Worm (Caenorhabditis elegans): ENCODE data around the gene W09C2.8.
A peak's percentile ranks its signal among the peaks of the same experiment; 100 is the strongest.

The W09C2.8 gene

DNA sequence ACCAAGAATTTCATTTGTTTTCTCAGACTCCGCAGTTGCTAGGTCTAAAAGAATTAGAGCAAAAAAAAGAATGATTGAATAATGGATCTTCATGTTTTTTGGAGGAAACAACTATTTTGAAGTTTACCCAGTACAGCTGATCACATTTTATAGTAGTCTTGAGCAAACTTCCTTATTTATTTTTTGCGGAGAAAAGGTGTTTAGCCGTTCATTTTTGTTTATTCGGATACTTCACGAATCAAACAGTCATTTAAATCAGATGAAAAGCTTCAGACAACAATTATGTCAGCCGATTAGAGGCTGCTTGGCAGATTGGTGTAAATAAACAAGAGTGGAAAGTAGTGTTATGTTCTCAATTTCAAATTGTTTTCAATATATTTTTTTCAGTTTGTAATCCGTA, at the start of gene W09C2.8:
W09C2.8 (minus strand) TSS at position 101 of the 400 bp plus-strand sequence.
- TF ChIP-seq ceh-24 (tag; optimal IDR thresholded peaks at IDR 0.05), result no peak
- no peak for TF ChIP-seq che-1 (tag; optimal IDR thresholded peaks at IDR 0.05)
- no peak for TF ChIP-seq fkh-10 (GFP tag; optimal IDR thresholded peaks at IDR 0.05)

DNA sequence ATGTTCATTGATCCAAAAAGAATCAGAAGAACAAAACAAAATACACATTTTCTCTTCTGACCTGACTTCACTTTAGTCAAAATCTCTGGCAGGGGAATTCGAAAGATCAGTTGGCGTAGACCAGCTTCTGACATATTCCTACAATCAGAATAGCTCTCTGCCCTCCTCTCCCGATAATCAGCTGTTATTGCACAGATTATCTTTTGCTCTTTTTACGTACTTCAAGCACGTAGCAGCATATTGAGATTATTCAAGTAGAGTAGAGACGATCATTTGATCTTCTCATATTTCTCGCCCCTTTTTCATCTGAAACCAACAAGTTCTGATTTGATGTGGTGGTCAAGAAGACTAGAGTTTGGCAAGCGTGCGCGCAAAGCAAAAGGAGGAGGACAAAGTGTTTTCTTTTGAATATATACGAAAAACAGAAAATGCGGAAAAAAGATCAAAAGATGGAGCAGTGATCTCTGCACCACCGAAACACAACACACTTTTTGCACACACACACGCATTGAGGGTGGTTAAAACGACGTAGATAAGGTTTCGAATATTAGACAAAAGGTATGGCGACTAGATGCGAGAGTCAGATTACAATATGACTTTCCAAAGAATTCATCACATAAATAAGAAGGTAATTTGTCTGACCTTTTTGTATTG, 49.6 kb upstream of the W09C2.8 start:
- TF ChIP-seq ceh-19 (GFP tag; optimal IDR thresholded peaks at IDR 0.05) (no peak), C08G9.2 (tag; optimal IDR thresholded peaks at IDR 0.05) (no peak), gmeb-2 (tag; optimal IDR thresholded peaks at IDR 0.05) (no peak), ttx-3 (tag; optimal IDR thresholded peaks at IDR 0.05) (no peak), elt-4 (tag; optimal IDR thresholded peaks at IDR 0.05) (no peak), odd-2 (tag; optimal IDR thresholded peaks at IDR 0.05) (no peak), ref-2 (tag; optimal IDR thresholded peaks at IDR 0.05) (no peak), ztf-16 (tag; optimal IDR thresholded peaks at IDR 0.05) (no peak), dmd-4 (tag; optimal IDR thresholded peaks at IDR 0.05; ENCODE audit: borderline replicate concordance) (no peak), F13H6.1 (tag; optimal IDR thresholded peaks at IDR 0.05) (no peak), ceh-30 (tag; optimal IDR thresholded peaks at IDR 0.05) (no peak), unc-86 (tag; optimal IDR thresholded peaks at IDR 0.05) (no peak), hlh-30 (tag; optimal IDR thresholded peaks at IDR 0.05; ENCODE audit: insufficient read depth) (no peak), fkh-6 (tag; optimal IDR thresholded peaks at IDR 0.05) (no peak), hlh-8 (tag; optimal IDR thresholded peaks at IDR 0.05) (no peak), pqm-1 (tag; optimal IDR thresholded peaks at IDR 0.05) (no peak), ceh-34 (tag; optimal IDR thresholded peaks at IDR 0.05) (no peak), ama-1 (optimal IDR thresholded peaks at IDR 0.05) (no peak), lin-11 (tag; optimal IDR thresholded peaks at IDR 0.05) (no peak), ceh-48 (tag; optimal IDR thresholded peaks at IDR 0.05) (no peak)

DNA sequence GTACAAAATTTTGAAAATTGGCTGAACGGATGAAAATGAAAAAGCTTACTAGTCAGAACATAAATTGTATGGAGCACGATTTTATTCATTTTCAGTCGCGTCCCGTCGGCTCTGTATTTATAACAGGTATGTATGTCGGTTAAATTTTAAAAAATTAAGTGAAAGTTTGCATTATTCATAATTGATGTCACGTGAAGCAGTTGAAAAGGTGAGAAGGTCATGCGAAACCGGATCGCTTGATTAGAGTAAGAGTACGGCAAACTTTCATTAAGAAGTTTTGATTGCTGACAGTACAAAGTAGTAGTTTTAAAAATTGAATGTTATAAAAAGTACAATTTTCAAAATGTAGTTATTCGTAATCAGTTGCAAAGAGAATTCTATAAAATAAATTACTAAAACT, 49.0 kb upstream of the W09C2.8 start:
- TF ChIP-seq zip-5 (tag; optimal IDR thresholded peaks at IDR 0.05), result no peak
- no peak for TF ChIP-seq eyg-1 (tag; optimal IDR thresholded peaks at IDR 0.05)
- TF ChIP-seq ama-1 (optimal IDR thresholded peaks at IDR 0.05), result no peak
- TF ChIP-seq nhr-232 (tag; optimal IDR thresholded peaks at IDR 0.05), result no peak
- TF ChIP-seq gmeb-2 (tag; optimal IDR thresholded peaks at IDR 0.05), result no peak
- no peak for TF ChIP-seq sdc-2 (tag; optimal IDR thresholded peaks at IDR 0.05)
- no peak for TF ChIP-seq odd-2 (tag; optimal IDR thresholded peaks at IDR 0.05)
- no peak for TF ChIP-seq ceh-31 (tag; optimal IDR thresholded peaks at IDR 0.05)
- TF ChIP-seq ceh-48 (tag; optimal IDR thresholded peaks at IDR 0.05), result no peak
- TF ChIP-seq K09A11.1 (tag; optimal IDR thresholded peaks at IDR 0.05; ENCODE audit: insufficient read depth), result no peak
- no peak for TF ChIP-seq pqm-1 (tag; optimal IDR thresholded peaks at IDR 0.05)
- TF ChIP-seq C38D4.7 (GFP tag; optimal IDR thresholded peaks at IDR 0.05), result no peak
- no peak for TF ChIP-seq mec-3 (tag; optimal IDR thresholded peaks at IDR 0.05; ENCODE audit: borderline replicate concordance)
- TF ChIP-seq elt-2 (tag; optimal IDR thresholded peaks at IDR 0.05), result no peak
- no peak for TF ChIP-seq syd-9 (tag; optimal IDR thresholded peaks at IDR 0.05)

DNA sequence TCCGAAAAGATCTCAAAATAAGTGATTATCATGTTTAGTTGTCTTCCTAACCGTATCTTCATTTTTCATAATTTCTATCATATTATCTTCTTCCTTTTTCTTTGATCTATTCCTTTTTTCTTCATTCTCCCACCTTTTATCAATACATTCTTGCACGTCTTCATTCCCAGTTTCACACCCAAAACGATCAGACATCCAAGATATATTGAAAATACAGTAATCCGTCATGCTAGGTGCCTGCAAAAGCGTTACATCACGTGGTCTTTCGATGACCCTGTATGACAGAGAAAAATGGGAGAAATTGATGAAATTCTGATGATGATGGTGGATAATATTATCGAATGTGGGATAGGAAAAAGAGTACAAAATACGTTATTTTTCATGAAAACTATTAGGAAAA, 48.3 kb upstream of the W09C2.8 start:
- TF ChIP-seq odd-2 (tag; optimal IDR thresholded peaks at IDR 0.05) (no peak), mec-3 (tag; optimal IDR thresholded peaks at IDR 0.05; ENCODE audit: borderline replicate concordance) (no peak), eyg-1 (tag; optimal IDR thresholded peaks at IDR 0.05) (no peak), hlh-13 (GFP tag; optimal IDR thresholded peaks at IDR 0.05) (no peak), hlh-30 (tag; optimal IDR thresholded peaks at IDR 0.05; ENCODE audit: insufficient read depth) (peak; percentile 30), hlh-15 (tag; optimal IDR thresholded peaks at IDR 0.05) (no peak)
